Worm (Caenorhabditis elegans) whole organism, L4/young adult: ENCODE results near the gene cutl-15.

ENCODE experiments used
- dao-5 ChIP-seq: sonication (generic microtip); optimal IDR thresholded peaks from 2 replicates; lab custom pipeline; 2016; ENCODE audit warnings: missing genotype, missing genetic modification characterization, moderate library complexity, missing compliant biosample characterization
- him-1 ChIP-seq: sonication (generic microtip); optimal IDR thresholded peaks from 2 replicates; lab custom pipeline; 2016; ENCODE audit warnings: missing genotype, missing genetic modification reagents, missing genetic modification characterization, missing compliant biosample characterization

- TF ChIP-seq dao-5 (no peak), him-1 (tag; lab: Kevin White, UChicago) (no peak)
Measured at ce11 chrII:8922140-8922539, 25.3 kb downstream of the cutl-15 start, which contains the start of gene B0457.6.
